Fruit fly (Drosophila melanogaster) whole organism, embryonic: ENCODE data around the gene EloB.

Source experiments
- Ada2b ChIP-seq: fragments of 200-800 bp; sonication (Bioruptor generic); IDR thresholded peaks from 2 replicates; pipeline ENCODE4 v1.3.6; 2022; ENCODE audit warnings: missing biosample characterization, missing genetic modification characterization
- Atf-2 ChIP-seq: fragments of 200-800 bp; sonication (Bioruptor generic); optimal IDR thresholded peaks from 2 replicates; lab custom pipeline; 2016; ENCODE audit warnings: missing biosample characterization, missing genetic modification characterization
- Bgb ChIP-seq: fragments of 200-800 bp; sonication (Bioruptor generic); IDR thresholded peaks from 2 replicates; pipeline ENCODE4 v1.3.6; 2022; ENCODE audit warnings: missing biosample characterization, missing genetic modification characterization; ENCODE audit not compliant: partially characterized antibody
- CG10274 ChIP-seq: fragments of 200-800 bp; sonication (Bioruptor generic); optimal IDR thresholded peaks from 3 replicates; lab custom pipeline; 2017; ENCODE audit warnings: missing biosample characterization, mild to moderate bottlenecking, missing genetic modification characterization
- CG14441 ChIP-seq: fragments of 200-800 bp; sonication (Bioruptor generic); IDR thresholded peaks from 2 replicates; pipeline ENCODE4 v1.3.6; 2022; ENCODE audit warnings: missing biosample characterization, missing genetic modification characterization
- CG1603 ChIP-seq: fragments of 200-800 bp; sonication (Bioruptor generic); optimal IDR thresholded peaks from 2 replicates; lab custom pipeline; 2019; ENCODE audit warnings: missing biosample characterization, mild to moderate bottlenecking, missing genetic modification characterization, moderate library complexity
- CG16813 ChIP-seq: fragments of 200-800 bp; sonication (Bioruptor generic); IDR thresholded peaks from 3 replicates; pipeline ENCODE4 v1.3.6; 2022; ENCODE audit warnings: missing biosample characterization, missing genetic modification characterization; ENCODE audit not compliant: partially characterized antibody
- CG17186 ChIP-seq: fragments of 200-800 bp; sonication (Bioruptor generic); optimal IDR thresholded peaks from 3 replicates; lab custom pipeline; 2017; ENCODE audit warnings: missing biosample characterization, missing genetic modification reagents, missing genetic modification characterization
- CG17912 ChIP-seq: fragments of 200-800 bp; sonication (Bioruptor generic); optimal IDR thresholded peaks from 2 replicates; lab custom pipeline; 2018; ENCODE audit warnings: missing biosample characterization, mild to moderate bottlenecking, missing genetic modification characterization
- CG18262 ChIP-seq: fragments of 200-800 bp; optimal IDR thresholded peaks from 3 replicates; lab custom pipeline; 2019; ENCODE audit warnings: missing biosample characterization, mild to moderate bottlenecking, missing genetic modification characterization, moderate library complexity
- CG18599 ChIP-seq: fragments of 200-800 bp; sonication (Bioruptor generic); optimal IDR thresholded peaks from 3 replicates; lab custom pipeline; 2017; ENCODE audit warnings: missing biosample characterization, missing genetic modification characterization, mild to moderate bottlenecking, moderate library complexity, missing genetic modification reagents
- CG31441 ChIP-seq: fragments of 200-800 bp; sonication (Bioruptor generic); IDR thresholded peaks from 2 replicates; pipeline ENCODE4 v1.3.6; 2022; ENCODE audit warnings: missing biosample characterization, missing genetic modification characterization
- CG5953 ChIP-seq: fragments of 200-800 bp; sonication (Bioruptor generic); IDR thresholded peaks from 2 replicates; pipeline ENCODE4 v1.3.6; 2022; ENCODE audit warnings: missing biosample characterization, missing genetic modification characterization
- CG6175 ChIP-seq: fragments of 200-800 bp; sonication (Bioruptor generic); IDR thresholded peaks from 3 replicates; pipeline ENCODE4 v1.3.6; 2022; ENCODE audit warnings: missing biosample characterization, missing genetic modification characterization
- CG6272 ChIP-seq: fragments of 200-800 bp; sonication (Bioruptor generic); IDR thresholded peaks from 2 replicates; pipeline ENCODE4 v1.3.6; 2022; ENCODE audit warnings: missing biosample characterization, missing genetic modification characterization
- CG6683 ChIP-seq: fragments of 200-800 bp; sonication (Bioruptor generic); optimal IDR thresholded peaks from 2 replicates; lab custom pipeline; 2017; ENCODE audit warnings: missing biosample characterization, mild to moderate bottlenecking, missing genetic modification characterization, missing genetic modification reagents
- CG8388 ChIP-seq: fragments of 200-800 bp; sonication (Bioruptor generic); optimal IDR thresholded peaks from 2 replicates; lab custom pipeline; 2019; ENCODE audit warnings: missing biosample characterization, mild to moderate bottlenecking, missing genetic modification characterization, moderate library complexity
- CTCF ChIP-seq: fragments of 200-800 bp; sonication (Bioruptor generic); optimal IDR thresholded peaks from 2 replicates; lab custom pipeline; 2017; ENCODE audit warnings: missing biosample characterization, mild to moderate bottlenecking, missing genetic modification characterization, moderate library complexity
- CrebB ChIP-seq: fragments of 200-800 bp; sonication (Bioruptor generic); optimal IDR thresholded peaks from 3 replicates; lab custom pipeline; 2018; ENCODE audit warnings: missing biosample characterization, mild to moderate bottlenecking, missing genetic modification characterization
- Dref ChIP-seq: fragments of 200-800 bp; sonication (Bioruptor generic); IDR thresholded peaks from 2 replicates; pipeline ENCODE4 v1.3.6; 2022; ENCODE audit warnings: missing biosample characterization, missing genetic modification characterization
- Drgx ChIP-seq: fragments of 200-800 bp; sonication (Bioruptor generic); IDR thresholded peaks from 2 replicates; pipeline ENCODE4 v1.3.6; 2022; ENCODE audit warnings: missing biosample characterization, missing genetic modification characterization
- Ets65A ChIP-seq: fragments of 200-800 bp; sonication (Bioruptor generic); peaks from one replicate; lab custom pipeline; 2016; ENCODE audit warnings: missing biosample characterization, missing genetic modification characterization
- HHEX ChIP-seq: fragments of 200-800 bp; sonication (Bioruptor generic); optimal IDR thresholded peaks from 3 replicates; lab custom pipeline; 2017; ENCODE audit warnings: missing biosample characterization, mild to moderate bottlenecking, missing genetic modification characterization, missing genetic modification reagents
- Hey ChIP-seq: fragments of 200-800 bp; sonication (Bioruptor generic); optimal IDR thresholded peaks from 3 replicates; lab custom pipeline; 2018; ENCODE audit warnings: missing biosample characterization, mild to moderate bottlenecking, missing genetic modification characterization
- Med ChIP-seq: fragments of 200-800 bp; sonication (Bioruptor generic); peaks from one replicate; lab custom pipeline; 2016; ENCODE audit warnings: missing biosample characterization, missing genetic modification characterization, mild to moderate bottlenecking, inconsistent platforms, moderate library complexity
- Myb ChIP-seq: fragments of 200-800 bp; sonication (Bioruptor generic); optimal IDR thresholded peaks from 2 replicates; lab custom pipeline; 2016; ENCODE audit warnings: missing biosample characterization, missing genetic modification characterization
- Ptx1 ChIP-seq: fragments of 200-800 bp; sonication (Bioruptor generic); IDR thresholded peaks from 2 replicates; pipeline ENCODE4 v1.3.6; 2022; ENCODE audit warnings: missing biosample characterization, missing genetic modification characterization
- Tbp ChIP-seq: fragments of >200 bp; optimal IDR thresholded peaks from 2 replicates; lab custom pipeline; 2018; ENCODE audit warnings: missing biosample characterization, missing genetic modification characterization
- ac ChIP-seq: fragments of 200-800 bp; sonication (Bioruptor generic); optimal IDR thresholded peaks from 3 replicates; lab custom pipeline; 2017; ENCODE audit warnings: missing biosample characterization, mild to moderate bottlenecking, missing genetic modification characterization
- az2 ChIP-seq: fragments of 200-800 bp; sonication (Bioruptor generic); optimal IDR thresholded peaks from 3 replicates; lab custom pipeline; 2016; ENCODE audit warnings: missing biosample characterization, missing genetic modification characterization
- bsh ChIP-seq, 2 experiments: fragments of 200-800 bp; sonication (Bioruptor generic); optimal IDR thresholded peaks; 2 replicates each; lab custom pipeline; 2017 to 2018; ENCODE audit warnings: mild to moderate bottlenecking in 2 of 2, missing biosample characterization in 2 of 2, missing genetic modification characterization in 2 of 2, moderate library complexity in 1 of 2
- caup ChIP-seq: fragments of 200-800 bp; sonication (Bioruptor generic); optimal IDR thresholded peaks from 3 replicates; lab custom pipeline; 2017; ENCODE audit warnings: missing biosample characterization, mild to moderate bottlenecking, missing genetic modification characterization, moderate library complexity; ENCODE audit not compliant: severe bottlenecking
- chinmo ChIP-seq: fragments of 200-800 bp; sonication (Bioruptor generic); IDR thresholded peaks from 4 replicates; pipeline ENCODE4 v1.3.6; 2022; ENCODE audit warnings: missing biosample characterization, missing genetic modification characterization; ENCODE audit not compliant: partially characterized antibody
- ci ChIP-seq: fragments of 200-800 bp; sonication (Bioruptor generic); IDR thresholded peaks from 3 replicates; pipeline ENCODE4 v1.3.6; 2022; ENCODE audit warnings: missing biosample characterization, missing genetic modification characterization
- eve ChIP-seq, 2 experiments: fragments of >200 bp; optimal IDR thresholded peaks; 2 replicates each; lab custom pipeline; 2017; ENCODE audit warnings: missing biosample characterization in 2 of 2, missing genetic modification characterization in 2 of 2
- exex ChIP-seq: fragments of 200-800 bp; sonication (Bioruptor generic); optimal IDR thresholded peaks from 4 replicates; lab custom pipeline; 2018; ENCODE audit warnings: missing biosample characterization, mild to moderate bottlenecking, missing genetic modification characterization, moderate library complexity
- grau ChIP-seq: fragments of 200-800 bp; optimal IDR thresholded peaks from 3 replicates; lab custom pipeline; 2019; ENCODE audit warnings: missing biosample characterization, mild to moderate bottlenecking, missing genetic modification characterization, moderate library complexity
- ind ChIP-seq: fragments of 200-800 bp; sonication (Bioruptor generic); optimal IDR thresholded peaks from 3 replicates; lab custom pipeline; 2016; ENCODE audit warnings: missing biosample characterization, missing genetic modification characterization
- lab ChIP-seq: fragments of 200-800 bp; sonication (Bioruptor generic); optimal IDR thresholded peaks from 3 replicates; lab custom pipeline; 2017; ENCODE audit warnings: missing biosample characterization, missing genetic modification characterization, mild to moderate bottlenecking, moderate library complexity, missing genetic modification reagents
- lola ChIP-seq, 3 experiments: fragments of >200 bp in 2 of 3; fragments of 200-800 bp in 1 of 3; sonication (Bioruptor generic) in 1 of 3; optimal IDR thresholded peaks; 2 replicates each; lab custom pipeline; 2017 to 2019; ENCODE audit warnings: missing biosample characterization in 3 of 3, missing genetic modification characterization in 3 of 3, mild to moderate bottlenecking in 1 of 3, moderate library complexity in 1 of 3
- nau ChIP-seq: fragments of 200-800 bp; sonication (Bioruptor generic); optimal IDR thresholded peaks from 3 replicates; lab custom pipeline; 2017; ENCODE audit warnings: missing biosample characterization, mild to moderate bottlenecking, missing genetic modification characterization, missing genetic modification reagents
- pb ChIP-seq: fragments of 200-800 bp; sonication (Bioruptor generic); optimal IDR thresholded peaks from 3 replicates; lab custom pipeline; 2016; ENCODE audit warnings: missing biosample characterization, missing genetic modification characterization
- rib ChIP-seq: fragments of 200-800 bp; sonication (Bioruptor generic); IDR thresholded peaks from 2 replicates; pipeline ENCODE4 v1.3.6; 2022; ENCODE audit warnings: missing biosample characterization, missing genetic modification characterization
- ro ChIP-seq: fragments of 200-800 bp; sonication (Bioruptor generic); IDR thresholded peaks from 2 replicates; pipeline ENCODE4 v1.3.6; 2022; ENCODE audit warnings: missing biosample characterization, missing genetic modification characterization
- scrt ChIP-seq: fragments of 200-800 bp; sonication (Bioruptor generic); optimal IDR thresholded peaks from 2 replicates; lab custom pipeline; 2018; ENCODE audit warnings: missing biosample characterization, mild to moderate bottlenecking, missing genetic modification characterization, moderate library complexity
- slbo ChIP-seq: fragments of 200-800 bp; sonication (Bioruptor generic); IDR thresholded peaks from 2 replicates; pipeline ENCODE4 v1.3.6; 2022; ENCODE audit warnings: missing biosample characterization, missing genetic modification characterization
- stc ChIP-seq: fragments of 200-800 bp; sonication (Bioruptor generic); IDR thresholded peaks from 2 replicates; pipeline ENCODE4 v1.3.6; 2022; ENCODE audit warnings: missing biosample characterization, missing genetic modification characterization
- vvl ChIP-seq: fragments of 200-800 bp; sonication (Bioruptor generic); IDR thresholded peaks from 2 replicates; pipeline ENCODE4 v1.3.6; 2022; ENCODE audit warnings: missing biosample characterization, missing genetic modification characterization
- wdn ChIP-seq: fragments of 200-800 bp; sonication (Bioruptor generic); IDR thresholded peaks from 2 replicates; pipeline ENCODE4 v1.3.6; 2022; ENCODE audit warnings: missing biosample characterization, missing genetic modification characterization

The EloB gene

dm6 chr3R:20549017-20549854, 30.4 kb downstream of the EloB start (continued):
- TF ChIP-seq CG8388 (GFP tag; lab: Kevin White, UChicago), result no peak
- no peak for TF ChIP-seq CG31441 (GFP tag; lab: Robert Waterston, UW)
- TF ChIP-seq CG16813 (GFP tag; lab: Robert Waterston, UW), result no peak
- TF ChIP-seq ro (GFP tag; lab: Robert Waterston, UW), result no peak
- no peak for TF ChIP-seq CTCF (GFP tag; lab: Kevin White, UChicago)
- TF ChIP-seq Ets65A (GFP tag; lab: Kevin White, UChicago), result peak; percentile 19
- TF ChIP-seq CG1603, result peak; percentile 12
- TF ChIP-seq CG10274 (GFP tag; lab: Kevin White, UChicago), result no peak
- TF ChIP-seq Atf-2 (GFP tag; lab: Kevin White, UChicago), result no peak
- peak; percentile 79 for TF ChIP-seq Med (GFP tag; lab: Kevin White, UChicago)
- peak; percentile 43 for TF ChIP-seq CG17912 (GFP tag; lab: Kevin White, UChicago)
- TF ChIP-seq lab (GFP tag; lab: Kevin White, UChicago), result peak; percentile 64
- peak; percentile 88 for TF ChIP-seq grau (tag; lab: Kevin White, UChicago)
- TF ChIP-seq CrebB, result no peak
- TF ChIP-seq ci (GFP tag; lab: Robert Waterston, UW), result 0 out of 3 replicates have a peak, but pooled peaks have one; percentile 10
- peak; percentile 32; the same call in 1 of the 2 replicates for TF ChIP-seq Drgx (GFP tag; lab: Robert Waterston, UW)
- peak; percentile 59 for TF ChIP-seq rib (GFP tag; lab: Robert Waterston, UW)
- no peak for TF ChIP-seq Ptx1 (GFP tag; lab: Robert Waterston, UW)
- peak; percentile 45 for TF ChIP-seq slbo (GFP tag; lab: Robert Waterston, UW)
- peak; percentile 27 for TF ChIP-seq CG18599 (GFP tag; lab: Kevin White, UChicago)
- no peak for TF ChIP-seq CG17186 (GFP tag; lab: Kevin White, UChicago)
- no peak for TF ChIP-seq Tbp (GFP tag; lab: Kevin White, UChicago)
- TF ChIP-seq wdn (GFP tag; lab: Robert Waterston, UW), result no peak
- no peak for TF ChIP-seq az2 (GFP tag; lab: Kevin White, UChicago)
- no peak for TF ChIP-seq ac
- peak; percentile 34 for TF ChIP-seq vvl (GFP tag; lab: Robert Waterston, UW)
- TF ChIP-seq bsh (GFP tag; optimal IDR thresholded peaks at IDR 0.05; lab: Kevin White, UChicago), result no peak
- 0 out of 4 replicates have a peak, but pooled peaks have one; percentile 34 for TF ChIP-seq chinmo (GFP tag; lab: Robert Waterston, UW)
- peak; percentile 26 for TF ChIP-seq ind (GFP tag; lab: Kevin White, UChicago)
- TF ChIP-seq Ada2b (GFP tag; lab: Robert Waterston, UW), result no peak
- no peak for TF ChIP-seq CG6175
- peak; percentile 39 for TF ChIP-seq Hey (tag; lab: Kevin White, UChicago)
- no peak for TF ChIP-seq CG6683
- TF ChIP-seq pb (GFP tag; lab: Kevin White, UChicago), result no peak
- no peak for TF ChIP-seq Myb (GFP tag; lab: Kevin White, UChicago)
- peak in 1 of 2 experiments; percentile 48 for TF ChIP-seq eve (GFP tag; optimal IDR thresholded peaks at IDR 0.05; lab: Kevin White, UChicago)
- no peak for TF ChIP-seq Dref (GFP tag; lab: Robert Waterston, UW)
- no peak for TF ChIP-seq nau (GFP tag; lab: Kevin White, UChicago)
- TF ChIP-seq CG18262 (tag; lab: Kevin White, UChicago), result no peak
- no peak for TF ChIP-seq Bgb (GFP tag; lab: Robert Waterston, UW)
- TF ChIP-seq CG6272 (GFP tag; lab: Robert Waterston, UW), result no peak
- no peak for TF ChIP-seq CG5953
- peak; percentile 63 for TF ChIP-seq exex
- no peak for TF ChIP-seq scrt
- TF ChIP-seq lola (GFP tag; optimal IDR thresholded peaks at IDR 0.05; lab: Kevin White, UChicago), result peak in 1 of 3 experiments; percentile 32
- no peak for TF ChIP-seq stc
- TF ChIP-seq CG14441 (GFP tag; lab: Robert Waterston, UW), result peak; percentile 47; the same call in 1 of the 2 replicates
- no peak for TF ChIP-seq caup (GFP tag; lab: Kevin White, UChicago)
- TF ChIP-seq HHEX (GFP tag; lab: Kevin White, UChicago), result no peak
